Worm (Caenorhabditis elegans) whole organism, L1 larva: ENCODE results near the gene Y47D3B.12.

ENCODE experiments used
- C34B4.2 ChIP-seq: sonication (generic microtip); optimal IDR thresholded peaks from 2 replicates; lab custom pipeline; 2017; ENCODE audit warnings: mild to moderate bottlenecking, missing genetic modification characterization, missing compliant biosample characterization
- Y116A8C.19 ChIP-seq: sonication (generic microtip); optimal IDR thresholded peaks from 2 replicates; lab custom pipeline; 2016; ENCODE audit warnings: missing compliant biosample characterization, missing genetic modification characterization, borderline replicate concordance
- blmp-1 ChIP-seq: fragments of 150-350 bp; optimal IDR thresholded peaks from 2 replicates; lab custom pipeline; 2014; ENCODE audit warnings: missing biosample characterization, missing genetic modification characterization
- ceh-63 ChIP-seq: fragments of 200-800 bp; sonication (Bioruptor generic); optimal IDR thresholded peaks from 2 replicates; lab custom pipeline; 2018; ENCODE audit warnings: mild to moderate bottlenecking, missing genetic modification characterization, missing compliant biosample characterization
- ceh-8 ChIP-seq: fragments of 200-800 bp; sonication (Bioruptor generic); optimal IDR thresholded peaks from 2 replicates; lab custom pipeline; 2018; ENCODE audit warnings: mild to moderate bottlenecking, missing genetic modification characterization, moderate library complexity, missing compliant biosample characterization
- dpl-1 ChIP-seq, 3 experiments: fragments of 150-350 bp in 2 of 3; sonication (generic microtip) in 1 of 3; optimal IDR thresholded peaks; 2 replicates each; lab custom pipeline; 2014 to 2017; ENCODE audit warnings: missing biosample characterization in 3 of 3, missing genetic modification characterization in 3 of 3, missing genetic modification reagents in 3 of 3
- dsc-1 ChIP-seq: sonication (generic microtip); optimal IDR thresholded peaks from 2 replicates; lab custom pipeline; 2016; ENCODE audit warnings: mild to moderate bottlenecking, missing genetic modification characterization, missing compliant biosample characterization
- efl-1 ChIP-seq, 4 experiments: fragments of 150-350 bp; optimal IDR thresholded peaks in 3 of 4; peaks in 1 of 4; 1 replicate in 1 of 4; 2 replicates in 3 of 4; lab custom pipeline; 2014; ENCODE audit warnings: missing biosample characterization in 2 of 4, missing genetic modification characterization in 2 of 4, missing genetic modification reagents in 2 of 4
- egl-13 ChIP-seq: sonication (generic microtip); optimal IDR thresholded peaks from 2 replicates; lab custom pipeline; 2016; ENCODE audit warnings: missing genotype, missing genetic modification reagents, missing genetic modification characterization, missing compliant biosample characterization
- egl-27 ChIP-seq, 2 experiments: fragments of 150-350 bp in 1 of 2; sonication (generic microtip); optimal IDR thresholded peaks; 3 replicates each; lab custom pipeline; 2017 to 2018; ENCODE audit warnings: missing biosample characterization in 2 of 2, missing genetic modification characterization in 2 of 2, missing genetic modification reagents in 2 of 2
- elt-2 ChIP-seq: sonication (generic microtip); optimal IDR thresholded peaks from 2 replicates; lab custom pipeline; 2016; ENCODE audit warnings: missing genetic modification characterization, mild to moderate bottlenecking, inconsistent platforms, missing compliant biosample characterization, missing genetic modification reagents
- elt-3 ChIP-seq, 6 experiments: fragments of 150-350 bp in 1 of 6; sonication (generic microtip); optimal IDR thresholded peaks; 2 replicates each; lab custom pipeline; 2017 to 2018; ENCODE audit warnings: missing biosample characterization in 6 of 6, missing genetic modification characterization in 6 of 6, inconsistent platforms in 1 of 6
- ets-5 ChIP-seq: fragments of 200-800 bp; sonication (Bioruptor generic); IDR thresholded peaks from 2 replicates; pipeline ENCODE4 v1.3.6; 2022; ENCODE audit warnings: missing genetic modification characterization, missing compliant biosample characterization
- fos-1 ChIP-seq: fragments of 150-350 bp; optimal IDR thresholded peaks from 2 replicates; lab custom pipeline; 2014; ENCODE audit warnings: missing biosample characterization, missing genetic modification characterization
- hpl-2 ChIP-seq: fragments of 150-350 bp; optimal IDR thresholded peaks from 2 replicates; lab custom pipeline; 2014; ENCODE audit warnings: missing biosample characterization, missing genetic modification reagents, missing genetic modification characterization
- irx-1 ChIP-seq: sonication (generic microtip); optimal IDR thresholded peaks from 2 replicates; lab custom pipeline; 2016; ENCODE audit warnings: missing genetic modification characterization, missing compliant biosample characterization
- lin-14 ChIP-seq: fragments of 200-800 bp; sonication (Bioruptor generic); optimal IDR thresholded peaks from 2 replicates; lab custom pipeline; 2018; ENCODE audit warnings: mild to moderate bottlenecking, missing genetic modification characterization, moderate library complexity, missing compliant biosample characterization
- lin-15B ChIP-seq: fragments of 150-350 bp; sonication (generic microtip); optimal IDR thresholded peaks from 3 replicates; lab custom pipeline; 2014; ENCODE audit warnings: missing biosample characterization, missing genetic modification characterization
- lin-35 ChIP-seq, 2 experiments: fragments of 150-350 bp; optimal IDR thresholded peaks; 2 replicates each; lab custom pipeline; 2014; ENCODE audit warnings: missing biosample characterization in 2 of 2, missing genetic modification characterization in 2 of 2, missing genetic modification reagents in 2 of 2
- lir-3 ChIP-seq: sonication (generic microtip); optimal IDR thresholded peaks from 2 replicates; lab custom pipeline; 2016; ENCODE audit warnings: mild to moderate bottlenecking, missing genetic modification characterization, moderate library complexity, missing compliant biosample characterization; ENCODE audit not compliant: poor library complexity
- mab-9 ChIP-seq: fragments of 200-800 bp; sonication (Bioruptor generic); IDR thresholded peaks from 2 replicates; pipeline ENCODE4 v1.3.6; 2022; ENCODE audit warnings: missing genetic modification reagents, missing genetic modification characterization, missing compliant biosample characterization
- mep-1 ChIP-seq: fragments of 150-350 bp; optimal IDR thresholded peaks from 2 replicates; lab custom pipeline; 2014; ENCODE audit warnings: missing biosample characterization, missing genetic modification characterization
- nhr-12 ChIP-seq: sonication (generic microtip); optimal IDR thresholded peaks from 2 replicates; lab custom pipeline; 2017; ENCODE audit warnings: missing biosample characterization, missing genetic modification characterization
- nhr-47 ChIP-seq: sonication (generic microtip); optimal IDR thresholded peaks from 2 replicates; lab custom pipeline; 2016; ENCODE audit warnings: mild to moderate bottlenecking, missing genetic modification characterization, moderate library complexity, missing compliant biosample characterization
- nhr-77 ChIP-seq: fragments of 150-350 bp; optimal IDR thresholded peaks from 2 replicates; lab custom pipeline; 2014; ENCODE audit warnings: missing biosample characterization, missing genetic modification characterization
- nhr-85 ChIP-seq: sonication (generic microtip); peaks from one replicate; lab custom pipeline; 2016; ENCODE audit warnings: missing genetic modification characterization, inconsistent platforms, missing compliant biosample characterization
- pag-3 ChIP-seq: sonication (generic microtip); optimal IDR thresholded peaks from 2 replicates; lab custom pipeline; 2017; ENCODE audit warnings: missing genetic modification characterization, mild to moderate bottlenecking, missing compliant biosample characterization, antibody characterized with exemption, borderline replicate concordance; ENCODE audit not compliant: insufficient read depth
- pax-3 ChIP-seq: fragments of 200-800 bp; sonication (Bioruptor generic); optimal IDR thresholded peaks from 2 replicates; lab custom pipeline; 2018; ENCODE audit warnings: mild to moderate bottlenecking, missing genetic modification characterization, moderate library complexity, missing compliant biosample characterization
- snpc-4 ChIP-seq: fragments of 150-350 bp; optimal IDR thresholded peaks from 2 replicates; lab custom pipeline; 2014; ENCODE audit warnings: missing biosample characterization, missing genetic modification characterization
- tbx-2 ChIP-seq: sonication (generic microtip); optimal IDR thresholded peaks from 2 replicates; lab custom pipeline; 2016; ENCODE audit warnings: missing genetic modification characterization, missing compliant biosample characterization
- tlp-1 ChIP-seq: fragments of 150-350 bp; optimal IDR thresholded peaks from 2 replicates; lab custom pipeline; 2014; ENCODE audit warnings: missing biosample characterization, missing genetic modification characterization
- unc-62 ChIP-seq: fragments of 150-350 bp; optimal IDR thresholded peaks from 2 replicates; lab custom pipeline; 2014; ENCODE audit warnings: missing biosample characterization, missing genetic modification reagents, missing genetic modification characterization
- unc-98 ChIP-seq: fragments of 200-800 bp; sonication (Bioruptor generic); IDR thresholded peaks from 2 replicates; pipeline ENCODE4 v1.3.6; 2022; ENCODE audit warnings: missing genetic modification characterization, missing compliant biosample characterization
- xbp-1 ChIP-seq: sonication (generic microtip); optimal IDR thresholded peaks from 2 replicates; lab custom pipeline; 2016; ENCODE audit warnings: missing genetic modification characterization, missing compliant biosample characterization
- zag-1 ChIP-seq: fragments of 150-350 bp; optimal IDR thresholded peaks from 2 replicates; lab custom pipeline; 2014; ENCODE audit warnings: missing biosample characterization, missing genetic modification characterization
- ztf-11 ChIP-seq, 2 experiments: sonication (generic microtip); optimal IDR thresholded peaks; 2 replicates each; lab custom pipeline; 2016 to 2017; ENCODE audit warnings: missing genetic modification characterization in 2 of 2, missing biosample characterization in 1 of 2, missing compliant biosample characterization in 1 of 2

Y47D3B.12 gene

DNA sequence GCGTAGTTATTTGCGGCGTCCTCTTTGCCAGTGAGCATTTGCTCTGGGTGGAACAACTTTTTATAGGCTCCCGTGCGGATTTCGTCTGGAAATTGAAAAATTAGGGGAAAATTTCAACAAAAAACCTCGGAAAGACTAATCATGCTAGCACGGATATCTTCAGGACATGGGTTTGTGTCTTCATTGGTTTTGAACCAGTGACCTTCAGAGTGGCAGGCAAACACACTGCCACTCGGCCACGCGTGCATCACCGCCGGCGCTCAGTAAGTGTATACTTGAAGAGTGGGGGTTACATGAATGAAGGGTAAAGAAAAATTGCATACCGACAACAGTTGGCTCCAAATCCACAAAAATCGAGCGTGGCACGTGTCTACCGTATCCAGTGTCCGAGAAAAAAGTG, 31.6 kb upstream of the Y47D3B.12 start (continued):
- TF ChIP-seq fos-1 (peak; percentile 49), elt-2 (peak; percentile 45), pag-3 (tag; lab: Kevin White, UChicago) (no peak), dsc-1 (peak; percentile 65), unc-98 (GFP tag; lab: Robert Waterston, UW) (0 out of 2 replicates have a peak, but pooled peaks have one; percentile 20), zag-1 (tag; lab: Kevin White, UChicago) (no peak), egl-13 (tag; lab: Kevin White, UChicago) (peak; percentile 55), dpl-1 (GFP tag; optimal IDR thresholded peaks at IDR 0.05; lab: Kevin White, UChicago) (peak; percentile 8 to 62 (median 49)), ztf-11 (tag; optimal IDR thresholded peaks at IDR 0.05; lab: Kevin White, UChicago) (peak in 1 of 2 experiments; percentile 53), lin-14 (GFP tag; lab: Kevin White, UChicago) (peak; percentile 55), ets-5 (no peak), xbp-1 (tag; lab: Kevin White, UChicago) (peak; percentile 62)

ce11 chrIII:11371688-11372087, 31.1 kb upstream of the Y47D3B.12 start, which contains the start of gene tba-7:
Gene tba-7, minus strand, starts transcription at chrIII:11371788.
- TF ChIP-seq nhr-77 (no peak), fos-1 (no peak), pax-3 (tag; lab: Kevin White, UChicago) (no peak), lin-35 (GFP tag; optimal IDR thresholded peaks at IDR 0.05; lab: Kevin White, UChicago) (no peak), mep-1 (no peak), ceh-8 (no peak), unc-62 (GFP tag; lab: Kevin White, UChicago) (no peak), efl-1 (optimal IDR thresholded peaks at IDR 0.05; lab: Kevin White, UChicago) (no peak), efl-1 (GFP tag; optimal IDR thresholded peaks at IDR 0.05 in 1 of 2; lab: Kevin White, UChicago) (no peak), mab-9 (GFP tag; lab: Robert Waterston, UW) (no peak), Y116A8C.19 (no peak), blmp-1 (no peak), irx-1 (tag; lab: Kevin White, UChicago) (no peak), lin-15B (tag; lab: Kevin White, UChicago) (no peak), nhr-47 (tag; lab: Kevin White, UChicago) (no peak), elt-2 (no peak)

ce11 chrIII:11372199-11372938, 30.4 kb upstream of the Y47D3B.12 start:
- TF ChIP-seq ceh-8 (no peak), nhr-85 (tag; lab: Kevin White, UChicago) (no peak), lir-3 (no peak), egl-27 (tag; optimal IDR thresholded peaks at IDR 0.05; lab: Kevin White, UChicago) (no peak), mep-1 (no peak), tbx-2 (no peak), hpl-2 (GFP tag; lab: Kevin White, UChicago) (no peak), snpc-4 (peak; percentile 89), ceh-63 (GFP tag; lab: Kevin White, UChicago) (no peak), efl-1 (optimal IDR thresholded peaks at IDR 0.05; lab: Kevin White, UChicago) (no peak), efl-1 (GFP tag; optimal IDR thresholded peaks at IDR 0.05 in 1 of 2; lab: Kevin White, UChicago) (peak in 1 of 2 experiments; percentile 84), tlp-1 (tag; lab: Kevin White, UChicago) (no peak), nhr-12 (tag; lab: Kevin White, UChicago) (no peak), elt-3 (tag; optimal IDR thresholded peaks at IDR 0.05; lab: Kevin White, UChicago) (no peak), C34B4.2 (tag; lab: Kevin White, UChicago) (no peak)
- TF ChIP-seq, all 84 proteins: peak for 2
